Fruit fly (Drosophila melanogaster) whole organism, prepupa: Measurements from ENCODE around the gene Mst85C.
A peak's percentile ranks its signal among the peaks of the same experiment; 100 is the strongest.

Source experiments
- CG10669 ChIP-seq: fragments of 200-800 bp; sonication (Bioruptor generic); optimal IDR thresholded peaks from 3 replicates; lab custom pipeline; 2018; ENCODE audit warnings: missing biosample characterization, mild to moderate bottlenecking, missing genetic modification characterization, moderate library complexity
- CG11762 ChIP-seq: fragments of 200-800 bp; sonication (Bioruptor generic); optimal IDR thresholded peaks from 3 replicates; lab custom pipeline; 2016; ENCODE audit warnings: missing biosample characterization, missing genetic modification characterization; ENCODE audit not compliant: insufficient read depth
- CG11902 ChIP-seq: fragments of 200-800 bp; sonication (Bioruptor generic); optimal IDR thresholded peaks from 3 replicates; lab custom pipeline; 2016; ENCODE audit warnings: missing biosample characterization, missing genetic modification characterization
- CG1621 ChIP-seq: fragments of 200-800 bp; sonication (Bioruptor generic); optimal IDR thresholded peaks from 3 replicates; lab custom pipeline; 2018; ENCODE audit warnings: missing biosample characterization, mild to moderate bottlenecking, missing genetic modification characterization
- CG16779 ChIP-seq: fragments of 200-800 bp; sonication (Bioruptor generic); optimal IDR thresholded peaks from 3 replicates; lab custom pipeline; 2017; ENCODE audit warnings: missing biosample characterization, mild to moderate bottlenecking, missing genetic modification characterization
- CG3032 ChIP-seq: fragments of 200-800 bp; optimal IDR thresholded peaks from 2 replicates; lab custom pipeline; 2019; ENCODE audit warnings: missing biosample characterization, mild to moderate bottlenecking, missing genetic modification characterization, moderate library complexity
- CG31627 ChIP-seq: fragments of 200-800 bp; sonication (Bioruptor generic); optimal IDR thresholded peaks from 3 replicates; lab custom pipeline; 2016; ENCODE audit warnings: missing biosample characterization, missing genetic modification characterization
- CG6163 ChIP-seq: fragments of 200-800 bp; sonication (Bioruptor generic); IDR thresholded peaks from 3 replicates; pipeline ENCODE4 v1.3.6; 2022; ENCODE audit warnings: missing biosample characterization, missing genetic modification characterization
- CG6276 ChIP-seq: fragments of 200-800 bp; sonication (Bioruptor generic); optimal IDR thresholded peaks from 2 replicates; lab custom pipeline; 2017; ENCODE audit warnings: missing biosample characterization, mild to moderate bottlenecking, missing genetic modification characterization
- CG6808 ChIP-seq: fragments of 200-800 bp; sonication (Bioruptor generic); optimal IDR thresholded peaks from 3 replicates; lab custom pipeline; 2017; ENCODE audit warnings: missing biosample characterization, missing genetic modification characterization, mild to moderate bottlenecking, moderate library complexity, missing genetic modification reagents
- CG6854 ChIP-seq: fragments of 200-800 bp; sonication (Bioruptor generic); optimal IDR thresholded peaks from 2 replicates; lab custom pipeline; 2017; ENCODE audit warnings: missing biosample characterization, mild to moderate bottlenecking, missing genetic modification characterization
- CG7368 ChIP-seq: fragments of 200-800 bp; sonication (Bioruptor generic); optimal IDR thresholded peaks from 3 replicates; lab custom pipeline; 2016; ENCODE audit warnings: missing biosample characterization, missing genetic modification characterization
- CG8319 ChIP-seq: fragments of 200-800 bp; sonication (Bioruptor generic); optimal IDR thresholded peaks from 3 replicates; lab custom pipeline; 2016; ENCODE audit warnings: missing biosample characterization, missing genetic modification characterization
- CG8632 ChIP-seq: fragments of 200-800 bp; sonication (Bioruptor generic); optimal IDR thresholded peaks from 3 replicates; lab custom pipeline; 2016; ENCODE audit warnings: missing biosample characterization, missing genetic modification characterization
- CG9139 ChIP-seq: fragments of 200-800 bp; sonication (Bioruptor generic); optimal IDR thresholded peaks from 3 replicates; lab custom pipeline; 2017; ENCODE audit warnings: missing biosample characterization, mild to moderate bottlenecking, missing genetic modification characterization
- Eip75B ChIP-seq: fragments of 200-800 bp; sonication (Bioruptor generic); optimal IDR thresholded peaks from 3 replicates; lab custom pipeline; 2016; ENCODE audit warnings: missing biosample characterization, missing genetic modification characterization
- Eip78C ChIP-seq: fragments of 200-800 bp; sonication (Bioruptor generic); peaks from one replicate; lab custom pipeline; 2016; ENCODE audit warnings: missing biosample characterization, missing genetic modification characterization
- Ets96B ChIP-seq: fragments of 200-800 bp; optimal IDR thresholded peaks from 2 replicates; lab custom pipeline; 2019; ENCODE audit warnings: missing biosample characterization, mild to moderate bottlenecking, missing genetic modification characterization, moderate library complexity
- Gug ChIP-seq: fragments of 200-800 bp; sonication (Bioruptor generic); IDR thresholded peaks from 2 replicates; pipeline ENCODE4 v1.3.6; 2022; ENCODE audit warnings: missing biosample characterization, missing genetic modification characterization
- Hr38 ChIP-seq: sonication (Bioruptor generic); optimal IDR thresholded peaks from 2 replicates; lab custom pipeline; 2016; ENCODE audit warnings: missing biosample characterization, missing genetic modification characterization
- Hr4 ChIP-seq: fragments of 200-800 bp; sonication (Bioruptor generic); optimal IDR thresholded peaks from 3 replicates; lab custom pipeline; 2016; ENCODE audit warnings: missing biosample characterization, missing genetic modification characterization
- Lpt ChIP-seq: fragments of 200-800 bp; sonication (Bioruptor generic); optimal IDR thresholded peaks from 3 replicates; lab custom pipeline; 2016; ENCODE audit warnings: missing biosample characterization, missing genetic modification characterization
- OdsH ChIP-seq: fragments of 200-800 bp; sonication (Bioruptor generic); optimal IDR thresholded peaks from 3 replicates; lab custom pipeline; 2016; ENCODE audit warnings: missing biosample characterization, missing genetic modification characterization
- Sox102F ChIP-seq: fragments of 200-800 bp; sonication (Bioruptor generic); optimal IDR thresholded peaks from 2 replicates; lab custom pipeline; 2016; ENCODE audit warnings: missing biosample characterization, mild to moderate bottlenecking, missing genetic modification characterization
- Sox14 ChIP-seq: fragments of 200-800 bp; sonication (Bioruptor generic); optimal IDR thresholded peaks from 3 replicates; lab custom pipeline; 2016; ENCODE audit warnings: missing biosample characterization, missing genetic modification characterization
- achi ChIP-seq: fragments of 200-800 bp; sonication (Bioruptor generic); optimal IDR thresholded peaks from 3 replicates; lab custom pipeline; 2016; ENCODE audit warnings: missing biosample characterization, missing genetic modification characterization
- acj6 ChIP-seq: fragments of 200-800 bp; sonication (Bioruptor generic); optimal IDR thresholded peaks from 3 replicates; lab custom pipeline; 2016; ENCODE audit warnings: missing biosample characterization, missing genetic modification characterization
- cyc ChIP-seq: fragments of 200-800 bp; sonication (Bioruptor generic); optimal IDR thresholded peaks from 3 replicates; lab custom pipeline; 2016; ENCODE audit warnings: missing biosample characterization, missing genetic modification characterization
- dac ChIP-seq: fragments of 200-800 bp; sonication (Bioruptor generic); optimal IDR thresholded peaks from 2 replicates; lab custom pipeline; 2017; ENCODE audit warnings: missing biosample characterization, mild to moderate bottlenecking, missing genetic modification characterization
- dsx ChIP-seq: fragments of 200-800 bp; optimal IDR thresholded peaks from 3 replicates; lab custom pipeline; 2019; ENCODE audit warnings: missing biosample characterization, mild to moderate bottlenecking, missing genetic modification characterization, moderate library complexity; ENCODE audit not compliant: poor library complexity, severe bottlenecking
- fkh ChIP-seq: fragments of 200-800 bp; sonication (Bioruptor generic); optimal IDR thresholded peaks from 3 replicates; lab custom pipeline; 2017; ENCODE audit warnings: missing biosample characterization, mild to moderate bottlenecking, missing genetic modification characterization, moderate library complexity
- lz ChIP-seq: fragments of 200-800 bp; sonication (Bioruptor generic); optimal IDR thresholded peaks from 3 replicates; lab custom pipeline; 2016; ENCODE audit warnings: missing biosample characterization, missing genetic modification characterization
- spab ChIP-seq: fragments of 200-800 bp; sonication (Bioruptor generic); optimal IDR thresholded peaks from 2 replicates; lab custom pipeline; 2017; ENCODE audit warnings: missing biosample characterization, mild to moderate bottlenecking, missing genetic modification characterization, missing genetic modification reagents
- ss ChIP-seq, 2 experiments: fragments of 200-800 bp; sonication (Bioruptor generic); optimal IDR thresholded peaks; 2 replicates in 1 of 2; 3 replicates in 1 of 2; lab custom pipeline; 2017 to 2018; ENCODE audit warnings: mild to moderate bottlenecking in 2 of 2, missing biosample characterization in 2 of 2, missing genetic modification characterization in 2 of 2, moderate library complexity in 1 of 2
- svp ChIP-seq: fragments of 200-800 bp; sonication (Bioruptor generic); peaks from one replicate; lab custom pipeline; 2016; ENCODE audit warnings: missing biosample characterization, missing genetic modification characterization

The Mst85C gene

DNA sequence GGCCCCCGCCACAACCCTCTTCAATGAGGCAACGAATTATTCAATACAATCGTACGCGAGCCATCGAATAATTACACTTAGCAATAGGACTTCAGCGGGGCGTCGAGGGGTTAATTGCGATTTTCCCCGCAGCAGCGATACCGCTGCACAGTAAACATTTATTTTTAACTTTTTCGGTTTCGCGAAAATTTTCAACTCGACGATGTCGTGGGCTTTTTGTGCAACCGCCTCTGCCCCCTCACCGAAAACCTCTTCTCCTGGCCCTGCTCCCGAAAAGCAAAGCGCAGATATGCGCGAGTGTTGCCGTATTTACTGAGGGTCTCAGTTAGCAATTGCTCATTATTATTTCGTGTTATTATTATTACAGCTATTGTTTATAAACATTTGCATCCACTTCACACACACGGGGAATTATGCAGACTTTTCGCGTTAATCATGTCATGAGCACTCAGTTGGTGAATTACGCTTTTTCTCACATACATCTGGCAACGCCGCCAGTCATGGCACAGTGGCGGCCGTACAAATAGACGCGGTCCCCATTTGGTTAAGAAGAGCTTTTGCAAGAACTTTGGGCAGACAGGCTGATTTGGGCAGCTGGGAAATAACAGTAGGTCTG lies 34.6 kb upstream of the Mst85C start (continued):
- TF ChIP-seq Gug (GFP tag; lab: Robert Waterston, UW) (0 out of 2 replicates have a peak, but pooled peaks have one; percentile 16), cyc (GFP tag; lab: Kevin White, UChicago) (peak; percentile 55), CG16779 (no peak), CG6808 (GFP tag; lab: Kevin White, UChicago) (no peak), Lpt (GFP tag; lab: Kevin White, UChicago) (peak; percentile 54), CG7368 (no peak), Eip78C (peak; percentile 80), CG11902 (GFP tag; lab: Kevin White, UChicago) (peak; percentile 34), lz (GFP tag; lab: Kevin White, UChicago) (peak; percentile 68), CG31627 (GFP tag; lab: Kevin White, UChicago) (peak; percentile 75), Sox14 (peak; percentile 65), CG11762 (GFP tag; lab: Kevin White, UChicago) (no peak), dac (GFP tag; lab: Kevin White, UChicago) (peak; percentile 37)

DNA sequence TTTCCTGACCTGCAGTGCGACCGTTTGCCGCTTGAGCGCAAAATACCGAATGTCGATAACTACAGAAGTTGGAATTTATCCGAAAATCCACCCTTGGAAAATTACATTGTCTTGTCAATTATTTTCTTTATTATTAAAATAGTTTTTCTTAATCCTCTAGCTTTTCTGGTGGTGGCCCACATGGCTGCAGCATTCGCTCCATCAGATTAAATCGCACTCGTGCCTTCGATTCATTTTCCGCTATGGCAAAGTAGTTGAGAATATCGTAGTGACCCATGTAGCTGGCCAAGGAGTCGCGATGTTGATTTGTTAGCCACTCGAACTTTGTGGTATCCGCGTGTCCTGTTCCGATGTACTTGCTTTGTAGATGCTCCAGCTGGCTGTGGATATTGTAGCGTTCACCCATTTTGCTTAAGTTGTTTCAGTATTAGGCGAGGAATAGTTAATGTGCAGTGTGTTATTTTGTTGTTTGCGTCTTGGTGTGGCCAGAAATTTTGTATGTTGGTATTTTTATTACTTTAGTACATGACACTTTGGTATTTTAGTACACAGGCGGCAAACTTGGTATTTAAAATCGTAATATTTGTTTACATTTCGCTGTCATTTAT lies 33.5 kb upstream of the Mst85C start, which contains the start of the genes Kcmf1, Sf3b5 and CG11986:
TSS of gene Kcmf1 (minus strand) at position 51 of the 608 bp plus-strand sequence.
TSS of gene Sf3b5 (minus strand) at position 483 of the 608 bp plus-strand sequence.
TSS of gene CG11986 (plus strand) at position 588 of the 608 bp plus-strand sequence.
- no peak for TF ChIP-seq CG6808 (GFP tag; lab: Kevin White, UChicago)
- TF ChIP-seq CG10669, result no peak
- TF ChIP-seq ss (GFP tag; optimal IDR thresholded peaks at IDR 0.05; lab: Kevin White, UChicago), result no peak
- TF ChIP-seq CG8319 (GFP tag; lab: Kevin White, UChicago), result no peak
- TF ChIP-seq Eip78C, result peak; percentile 14
- TF ChIP-seq OdsH (GFP tag; lab: Kevin White, UChicago), result no peak
- TF ChIP-seq fkh (GFP tag; lab: Kevin White, UChicago), result peak; percentile 61
- no peak for TF ChIP-seq Hr4 (GFP tag; lab: Kevin White, UChicago)
- TF ChIP-seq dac (GFP tag; lab: Kevin White, UChicago), result no peak

- TF ChIP-seq Hr38 (GFP tag; lab: Kevin White, UChicago) (no peak), svp (GFP tag; lab: Kevin White, UChicago) (no peak), CG10669 (no peak), CG6276 (GFP tag; lab: Kevin White, UChicago) (no peak), acj6 (no peak), Lpt (GFP tag; lab: Kevin White, UChicago) (no peak), CG1621 (tag; lab: Kevin White, UChicago) (no peak), Sox102F (GFP tag; lab: Kevin White, UChicago) (no peak)
Measured at dm6 chr3R:9016869-9017268, 31.6 kb upstream of the Mst85C start.

DNA sequence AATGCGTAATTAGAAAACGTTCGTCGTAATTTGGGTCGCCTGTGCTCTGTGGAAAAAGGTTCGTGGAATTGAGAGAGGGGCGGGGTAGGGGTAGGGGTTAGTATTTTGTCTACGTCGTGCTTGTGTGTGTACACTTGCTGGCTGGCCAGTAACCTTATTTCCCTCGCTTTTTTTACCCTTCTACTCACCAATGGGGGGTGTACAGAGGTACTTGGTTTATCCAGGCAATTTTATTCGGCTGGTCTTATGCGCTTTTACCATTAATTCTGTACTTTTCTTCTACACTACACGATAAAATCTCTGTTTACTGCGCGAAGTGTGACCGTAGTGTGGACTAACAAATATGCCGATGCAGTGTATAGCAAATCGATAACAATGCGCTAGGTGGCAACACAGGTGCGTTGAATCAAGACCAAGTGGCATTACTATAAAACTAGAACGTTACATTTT lies 28.7 kb upstream of the Mst85C start, which contains the start of gene tgo:
TSS of gene tgo (minus strand) at position 334 of the 450 bp plus-strand sequence.
- TF ChIP-seq CG3032 (tag; lab: Kevin White, UChicago) (peak; percentile 9), achi (no peak), cyc (GFP tag; lab: Kevin White, UChicago) (no peak), Eip75B (GFP tag; lab: Kevin White, UChicago) (no peak), fkh (GFP tag; lab: Kevin White, UChicago) (peak; percentile 87), CG11762 (GFP tag; lab: Kevin White, UChicago) (no peak), CG6854 (GFP tag; lab: Kevin White, UChicago) (peak; percentile 40)

DNA sequence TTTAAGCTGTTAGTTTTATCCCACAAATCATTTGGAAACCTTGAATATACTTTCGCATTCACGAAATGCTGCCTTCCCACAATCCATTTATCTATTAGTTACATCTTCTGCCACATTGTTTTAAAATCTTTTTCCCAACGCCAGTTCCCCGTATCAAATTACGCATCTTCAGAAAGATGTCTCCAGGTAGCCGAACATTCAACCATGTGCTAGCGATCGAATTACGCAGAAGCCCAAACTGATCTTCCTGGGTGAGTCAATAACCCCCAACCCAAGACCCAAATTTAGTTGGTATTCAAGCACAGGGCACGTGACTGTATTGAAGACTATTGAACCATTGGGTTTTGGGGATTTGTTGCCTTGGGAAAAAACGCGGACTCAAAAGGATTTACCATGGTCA lies 24.5 kb upstream of the Mst85C start:
- no peak for TF ChIP-seq CG9139
- TF ChIP-seq acj6, result no peak
- TF ChIP-seq spab (GFP tag; lab: Kevin White, UChicago), result no peak
- TF ChIP-seq CG31627 (GFP tag; lab: Kevin White, UChicago), result no peak
- TF ChIP-seq CG6163 (GFP tag; lab: Robert Waterston, UW), result no peak
- no peak for TF ChIP-seq Ets96B (tag; lab: Kevin White, UChicago)
- no peak for TF ChIP-seq CG16779
- TF ChIP-seq dsx (GFP tag; lab: Kevin White, UChicago), result no peak
- no peak for TF ChIP-seq CG8632 (GFP tag; lab: Kevin White, UChicago)
- no peak for TF ChIP-seq CG8319 (GFP tag; lab: Kevin White, UChicago)
- no peak for TF ChIP-seq CG6276 (GFP tag; lab: Kevin White, UChicago)
